Worm (Caenorhabditis elegans) whole organism, L2 larva: ENCODE measurements around the gene nhr-260.

ENCODE experiments used
- Y55F3AM.14 ChIP-seq: fragments of 200-800 bp; sonication (Bioruptor generic); optimal IDR thresholded peaks from 2 replicates; lab custom pipeline; 2018; ENCODE audit warnings: mild to moderate bottlenecking, missing genetic modification characterization, missing compliant biosample characterization
- egl-27 ChIP-seq: sonication (generic microtip); optimal IDR thresholded peaks from 3 replicates; lab custom pipeline; 2017; ENCODE audit warnings: missing biosample characterization, missing genetic modification reagents, missing genetic modification characterization
- lin-39 ChIP-seq: fragments of 150-350 bp; optimal IDR thresholded peaks from 2 replicates; lab custom pipeline; 2014; ENCODE audit warnings: missing biosample characterization, missing genetic modification reagents, missing genetic modification characterization
- nhr-11 ChIP-seq: fragments of 150-350 bp; optimal IDR thresholded peaks from 2 replicates; lab custom pipeline; 2014; ENCODE audit warnings: missing biosample characterization, missing genetic modification characterization
- nhr-237 ChIP-seq: fragments of 150-350 bp; optimal IDR thresholded peaks from 2 replicates; lab custom pipeline; 2014; ENCODE audit warnings: missing biosample characterization, missing genetic modification characterization
- unc-39 ChIP-seq: fragments of 150-350 bp; optimal IDR thresholded peaks from 2 replicates; lab custom pipeline; 2014; ENCODE audit warnings: missing biosample characterization, missing genetic modification characterization
- ztf-4 ChIP-seq: fragments of 150-350 bp; optimal IDR thresholded peaks from 2 replicates; lab custom pipeline; 2014; ENCODE audit warnings: missing biosample characterization, missing genetic modification characterization

- no peak for TF ChIP-seq lin-39 (tag; lab: Kevin White, UChicago)
- TF ChIP-seq egl-27 (tag; lab: Kevin White, UChicago): no peak
- TF ChIP-seq nhr-11 (tag; lab: Kevin White, UChicago): no peak
- no peak for TF ChIP-seq ztf-4 (tag; lab: Kevin White, UChicago)
- TF ChIP-seq Y55F3AM.14 (GFP tag; lab: Kevin White, UChicago): no peak
- TF ChIP-seq unc-39 (tag; lab: Kevin White, UChicago): no peak
- no peak for TF ChIP-seq nhr-237 (tag; lab: Kevin White, UChicago)
These were observed 36.4 kb upstream of the nhr-260 start, which contains the start of gene F52F10.2 for ce11 chrV:1547843-1548242.
